Worm (Caenorhabditis elegans): ENCODE results near the gene F20A1.2.
"Not testable (repeated sequence)": the region's sequence is repeated elsewhere in the genome, so short reads cannot be mapped to it uniquely, and the experiment has no call there.

The F20A1.2 gene

ce11 chrV:7051133-7051765 lies 5.1 kb downstream of the F20A1.2 start, which contains the start of the genes tofu-2 and spig-1:
tofu-2 (minus strand) TSS chrV:7051248.
spig-1 (plus strand) TSS chrV:7051715.
- TF ChIP-seq mls-2 (tag; optimal IDR thresholded peaks at IDR 0.05), result no peak
- TF ChIP-seq pha-4 (tag; optimal IDR thresholded peaks at IDR 0.05), result no peak
- TF ChIP-seq unc-62 (GFP tag; optimal IDR thresholded peaks at IDR 0.05), result no peak

- TF ChIP-seq M03D4.4 (tag; optimal IDR thresholded peaks at IDR 0.05) (no peak), ceh-39 (tag; optimal IDR thresholded peaks at IDR 0.05) (no peak)
Measured at ce11 chrV:7053100-7053499, 7.0 kb downstream of the F20A1.2 start, which contains the start of gene txt-17. txt-17 (minus strand) TSS chrV:7053200.

ce11 chrV:7054598-7054997 lies 8.5 kb downstream of the F20A1.2 start, which contains the start of gene spig-8:
spig-8 (plus strand) TSS chrV:7054898.
- TF ChIP-seq ceh-39 (tag; optimal IDR thresholded peaks at IDR 0.05) (no peak), unc-39 (tag; optimal IDR thresholded peaks at IDR 0.05) (no peak), nhr-2 (tag; optimal IDR thresholded peaks at IDR 0.05) (no peak)

ce11 chrV:7057795-7058194 lies 11.7 kb downstream of the F20A1.2 start, which contains the start of gene Y57E12AL.2:
Y57E12AL.2 (plus strand) TSS chrV:7058095.
- TF ChIP-seq ceh-83 (GFP tag; optimal IDR thresholded peaks at IDR 0.05); lsy-2 (tag; optimal IDR thresholded peaks at IDR 0.05); unc-120 (tag; optimal IDR thresholded peaks at IDR 0.05; ENCODE audit: poor library complexity, severe bottlenecking): not testable (repeated sequence)

ce11 chrV:7059350-7059749 lies 13.2 kb downstream of the F20A1.2 start, which contains the start of gene mdt-6:
mdt-6 (minus strand) TSS chrV:7059624.
- TF ChIP-seq lin-13 (tag; optimal IDR thresholded peaks at IDR 0.05), result no peak
- no peak for TF ChIP-seq bed-3 (GFP tag; optimal IDR thresholded peaks at IDR 0.05)
- no peak for TF ChIP-seq tbx-8 (GFP tag; optimal IDR thresholded peaks at IDR 0.05)
- TF ChIP-seq zip-8 (tag; optimal IDR thresholded peaks at IDR 0.05), result no peak
- TF ChIP-seq nhr-76 (tag; optimal IDR thresholded peaks at IDR 0.05), result no peak
- no peak for TF ChIP-seq flh-1 (GFP tag; optimal IDR thresholded peaks at IDR 0.05)
- TF ChIP-seq cnd-1 (tag; optimal IDR thresholded peaks at IDR 0.05), result no peak
- no peak for TF ChIP-seq ces-1 (GFP tag; optimal IDR thresholded peaks at IDR 0.05)
- TF ChIP-seq elt-3 (tag; optimal IDR thresholded peaks at IDR 0.05), result no peak
- no peak for TF ChIP-seq ceh-39 (tag; optimal IDR thresholded peaks at IDR 0.05)
- no peak for TF ChIP-seq unc-39 (tag; optimal IDR thresholded peaks at IDR 0.05)
- TF ChIP-seq nhr-12 (tag; optimal IDR thresholded peaks at IDR 0.05), result no peak
- TF ChIP-seq pha-4 (tag; optimal IDR thresholded peaks at IDR 0.05), result no peak
- no peak for TF ChIP-seq drap-1 (GFP tag; optimal IDR thresholded peaks at IDR 0.05)
- TF ChIP-seq mep-1 (tag; optimal IDR thresholded peaks at IDR 0.05), result no peak
- no peak for TF ChIP-seq M03D4.4 (tag; optimal IDR thresholded peaks at IDR 0.05)
- no peak for TF ChIP-seq ceh-83 (GFP tag; optimal IDR thresholded peaks at IDR 0.05)
- TF ChIP-seq lsy-2 (tag; optimal IDR thresholded peaks at IDR 0.05), result no peak
- no peak for TF ChIP-seq hlh-1 (tag; optimal IDR thresholded peaks at IDR 0.05)
- TF ChIP-seq snpc-4 (tag; optimal IDR thresholded peaks at IDR 0.05), result no peak

ce11 chrV:7060396-7060795 lies 14.3 kb downstream of the F20A1.2 start, which contains the start of the genes Y57E12AL.6 and Y57E12AL.1:
Y57E12AL.6 (minus strand) TSS chrV:7060470.
Y57E12AL.1 (plus strand) TSS chrV:7060530.
- peak; percentile 68 for TF ChIP-seq ceh-43 (GFP tag; optimal IDR thresholded peaks at IDR 0.05)
- TF ChIP-seq lsy-2 (tag; optimal IDR thresholded peaks at IDR 0.05), result peak; percentile 73
- TF ChIP-seq lin-13 (tag; optimal IDR thresholded peaks at IDR 0.05), result peak; percentile 80
- TF ChIP-seq elt-3 (tag; optimal IDR thresholded peaks at IDR 0.05), result no peak
- TF ChIP-seq zip-8 (tag; optimal IDR thresholded peaks at IDR 0.05), result peak; percentile 71
- peak; percentile 1 for TF ChIP-seq drap-1 (GFP tag; optimal IDR thresholded peaks at IDR 0.05)
- TF ChIP-seq unc-39 (tag; optimal IDR thresholded peaks at IDR 0.05), result no peak
- TF ChIP-seq unc-62 (GFP tag; optimal IDR thresholded peaks at IDR 0.05), result peak; percentile 10
- TF ChIP-seq ceh-39 (tag; optimal IDR thresholded peaks at IDR 0.05), result peak; percentile 56
- TF ChIP-seq nhr-76 (tag; optimal IDR thresholded peaks at IDR 0.05), result no peak
- peak; percentile 37 for TF ChIP-seq ces-1 (GFP tag; optimal IDR thresholded peaks at IDR 0.05)
- peak; percentile 67 for TF ChIP-seq nhr-237 (tag; optimal IDR thresholded peaks at IDR 0.05)
- TF ChIP-seq ceh-83 (GFP tag; optimal IDR thresholded peaks at IDR 0.05), result no peak
- TF ChIP-seq mab-5 (tag; optimal IDR thresholded peaks at IDR 0.05), result no peak
- no peak for TF ChIP-seq elt-1 (tag; optimal IDR thresholded peaks at IDR 0.05; ENCODE audit: borderline replicate concordance, insufficient read depth)
- no peak for TF ChIP-seq flh-1 (GFP tag; optimal IDR thresholded peaks at IDR 0.05)
- no peak for TF ChIP-seq ztf-11 (tag; optimal IDR thresholded peaks at IDR 0.05)
- peak; percentile 14 for TF ChIP-seq ham-2 (GFP tag; optimal IDR thresholded peaks at IDR 0.05)
- TF ChIP-seq tbx-8 (GFP tag; optimal IDR thresholded peaks at IDR 0.05), result no peak
- TF ChIP-seq unc-120 (tag; optimal IDR thresholded peaks at IDR 0.05; ENCODE audit: poor library complexity, severe bottlenecking), result peak; percentile 55
- no peak for TF ChIP-seq nhr-28 (tag; optimal IDR thresholded peaks at IDR 0.05)
- TF ChIP-seq M03D4.4 (tag; optimal IDR thresholded peaks at IDR 0.05), result peak; percentile 78
- peak; percentile 35 for TF ChIP-seq hlh-1 (tag; optimal IDR thresholded peaks at IDR 0.05)
- peak; percentile 39 for TF ChIP-seq bed-3 (GFP tag; optimal IDR thresholded peaks at IDR 0.05)
- no peak for TF ChIP-seq nhr-2 (tag; optimal IDR thresholded peaks at IDR 0.05)
- TF ChIP-seq blmp-1 (tag; optimal IDR thresholded peaks at IDR 0.05), result no peak
- TF ChIP-seq pha-4 (tag; optimal IDR thresholded peaks at IDR 0.05), result peak; percentile 23
- TF ChIP-seq nhr-12 (tag; optimal IDR thresholded peaks at IDR 0.05), result no peak
- TF ChIP-seq snpc-4 (tag; optimal IDR thresholded peaks at IDR 0.05), result no peak
- TF ChIP-seq sem-2 (GFP tag; optimal IDR thresholded peaks at IDR 0.05), result peak; percentile 11
- peak; percentile 89 for TF ChIP-seq sptf-1 (tag; optimal IDR thresholded peaks at IDR 0.05)
- peak; percentile 71 for TF ChIP-seq mep-1 (tag; optimal IDR thresholded peaks at IDR 0.05)
- peak; percentile 53 for TF ChIP-seq cnd-1 (tag; optimal IDR thresholded peaks at IDR 0.05)
- TF ChIP-seq lin-32 (GFP tag; optimal IDR thresholded peaks at IDR 0.05), result peak; percentile 12

All from whole organism, mixed stage, embryonic.